Fruit fly (Drosophila melanogaster): ENCODE measurements around the gene CG13622.

DNA sequence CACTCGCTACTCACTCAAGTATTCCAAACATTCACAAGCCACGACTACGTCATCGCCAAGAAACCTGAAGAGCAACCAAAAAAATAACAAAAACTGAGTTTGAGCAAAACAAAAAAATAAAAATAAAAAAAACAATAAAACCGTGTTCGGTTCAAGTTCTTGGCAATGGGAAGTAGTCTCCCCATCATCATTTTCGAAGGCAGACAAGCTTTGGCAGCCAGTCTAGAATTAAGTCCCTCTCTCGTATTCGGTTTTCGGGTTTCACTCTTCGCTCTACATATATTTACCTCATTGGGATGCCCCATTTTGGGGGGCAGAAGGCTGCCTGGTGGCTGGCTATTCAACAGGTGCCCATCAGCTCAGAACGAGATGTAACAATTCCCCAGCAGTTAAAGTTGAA is 26.4 kb upstream of the CG13622 start:
- TF ChIP-seq insv (optimal IDR thresholded peaks at IDR 0.05), result no peak
- no peak for TF ChIP-seq ttk (optimal IDR thresholded peaks at IDR 0.05)
- no peak for TF ChIP-seq psq (optimal IDR thresholded peaks at IDR 0.05)
- TF ChIP-seq Sin3A (optimal IDR thresholded peaks at IDR 0.05), result no peak
- no peak for TF ChIP-seq h (optimal IDR thresholded peaks at IDR 0.05)
